Worm (Caenorhabditis elegans): ENCODE measurements around the gene R09A8.9.

R09A8.9 gene

ce11 chrX:12630556-12630955 is 26.8 kb downstream of the R09A8.9 start (continued):
- no peak for TF ChIP-seq ets-5 (GFP tag; IDR thresholded peaks at IDR 0.05)
- peak; percentile 59 for TF ChIP-seq elt-2 (tag; optimal IDR thresholded peaks at IDR 0.05)
- no peak for TF ChIP-seq nhr-76 (tag; optimal IDR thresholded peaks at IDR 0.05)
- TF ChIP-seq dpl-1 (GFP tag; optimal IDR thresholded peaks at IDR 0.05) = no peak
- TF ChIP-seq nhr-19 (GFP tag; conservative IDR thresholded peaks at IDR 0.05) = 0 out of 2 replicates have a peak, but pooled peaks have one; percentile 14
- TF ChIP-seq egl-27 (tag; optimal IDR thresholded peaks at IDR 0.05) = no peak
- TF ChIP-seq ama-1 (optimal IDR thresholded peaks at IDR 0.05) = no peak
- TF ChIP-seq unc-30 (tag; optimal IDR thresholded peaks at IDR 0.05) = no peak
- TF ChIP-seq nhr-20 (tag; optimal IDR thresholded peaks at IDR 0.05) = peak; percentile 44
- no peak for TF ChIP-seq pag-3 (tag; optimal IDR thresholded peaks at IDR 0.05; ENCODE audit: borderline replicate concordance, insufficient read depth)
- TF ChIP-seq ceh-90 (tag; optimal IDR thresholded peaks at IDR 0.05) = no peak
- no peak for TF ChIP-seq efl-1 (optimal IDR thresholded peaks at IDR 0.05)
- TF ChIP-seq efl-1 (GFP tag; optimal IDR thresholded peaks at IDR 0.05 in 1 of 2) = no peak
- no peak for TF ChIP-seq sptf-1 (tag; optimal IDR thresholded peaks at IDR 0.05)
- no peak for TF ChIP-seq nhr-77 (tag; optimal IDR thresholded peaks at IDR 0.05)
- peak; percentile 9 for TF ChIP-seq mep-1 (tag; optimal IDR thresholded peaks at IDR 0.05)
- no peak for TF ChIP-seq aly-2 (tag; optimal IDR thresholded peaks at IDR 0.05)
- no peak for TF ChIP-seq zip-4 (GFP tag; optimal IDR thresholded peaks at IDR 0.05)
- TF ChIP-seq nhr-237 (tag; optimal IDR thresholded peaks at IDR 0.05) = no peak
- no peak for TF ChIP-seq mab-9 (GFP tag; IDR thresholded peaks at IDR 0.05)
- TF ChIP-seq Y116A8C.19 (tag; optimal IDR thresholded peaks at IDR 0.05; ENCODE audit: borderline replicate concordance) = no peak
- TF ChIP-seq egl-13 (tag; optimal IDR thresholded peaks at IDR 0.05) = no peak
- TF ChIP-seq ceh-88 (GFP tag; IDR thresholded peaks at IDR 0.05) = no peak
- TF ChIP-seq hpl-2 (GFP tag; optimal IDR thresholded peaks at IDR 0.05) = no peak
- TF ChIP-seq nhr-90 (tag; optimal IDR thresholded peaks at IDR 0.05; ENCODE audit: poor library complexity) = no peak
- no peak for TF ChIP-seq C16A3.4 (tag; optimal IDR thresholded peaks at IDR 0.05)
- TF ChIP-seq nhr-71 (tag; optimal IDR thresholded peaks at IDR 0.05) = peak; percentile 34
- no peak for TF ChIP-seq isw-1 (GFP tag; IDR thresholded peaks at IDR 0.05)
- no peak for TF ChIP-seq efl-3 (GFP tag; optimal IDR thresholded peaks at IDR 0.05)

- TF ChIP-seq lin-14 (GFP tag; optimal IDR thresholded peaks at IDR 0.05) (peak; percentile 49), zag-1 (tag; optimal IDR thresholded peaks at IDR 0.05) (peak; percentile 10), snu-23 (GFP tag; optimal IDR thresholded peaks at IDR 0.05) (no peak), fkh-10 (GFP tag; optimal IDR thresholded peaks at IDR 0.05) (peak; percentile 44), ztf-4 (tag; optimal IDR thresholded peaks at IDR 0.05) (no peak)
Observed at ce11 chrX:12631446-12631845, 27.7 kb downstream of the R09A8.9 start.

ce11 chrX:12632657-12633056 is 28.9 kb downstream of the R09A8.9 start:
- TF ChIP-seq nhr-237 (tag; optimal IDR thresholded peaks at IDR 0.05) (no peak), nhr-19 (GFP tag; conservative IDR thresholded peaks at IDR 0.05) (no peak), unc-86 (tag; optimal IDR thresholded peaks at IDR 0.05) (peak; percentile 12), ztf-11 (tag; optimal IDR thresholded peaks at IDR 0.05) (no peak), lin-13 (GFP tag; optimal IDR thresholded peaks at IDR 0.05) (no peak), fkh-10 (GFP tag; optimal IDR thresholded peaks at IDR 0.05) (peak; percentile 88), unc-62 (GFP tag; optimal IDR thresholded peaks at IDR 0.05) (no peak), egl-27 (tag; optimal IDR thresholded peaks at IDR 0.05) (no peak), fkh-4 (tag; optimal IDR thresholded peaks at IDR 0.05; ENCODE audit: borderline replicate concordance) (no peak), efl-1 (optimal IDR thresholded peaks at IDR 0.05) (no peak), efl-1 (GFP tag; optimal IDR thresholded peaks at IDR 0.05 in 1 of 2) (peak in 1 of 2 experiments; percentile 30), vab-15 (tag; optimal IDR thresholded peaks at IDR 0.05) (no peak), sptf-1 (tag; optimal IDR thresholded peaks at IDR 0.05) (no peak), Y116A8C.19 (tag; optimal IDR thresholded peaks at IDR 0.05; ENCODE audit: borderline replicate concordance) (no peak), C34B4.2 (tag; optimal IDR thresholded peaks at IDR 0.05) (no peak), ceh-8 (GFP tag; optimal IDR thresholded peaks at IDR 0.05) (no peak), ztf-4 (tag; optimal IDR thresholded peaks at IDR 0.05) (no peak), aly-2 (tag; optimal IDR thresholded peaks at IDR 0.05) (no peak), unc-30 (tag; optimal IDR thresholded peaks at IDR 0.05) (no peak), rnt-1 (tag; optimal IDR thresholded peaks at IDR 0.05) (no peak), unc-98 (GFP tag; IDR thresholded peaks at IDR 0.05) (no peak), lir-3 (tag; optimal IDR thresholded peaks at IDR 0.05; ENCODE audit: poor library complexity) (no peak), nhr-71 (tag; optimal IDR thresholded peaks at IDR 0.05) (no peak), skn-1 (tag; optimal IDR thresholded peaks at IDR 0.05) (no peak), mep-1 (tag; optimal IDR thresholded peaks at IDR 0.05) (no peak), lin-14 (GFP tag; optimal IDR thresholded peaks at IDR 0.05) (peak; percentile 48), hlh-17 (GFP tag; optimal IDR thresholded peaks at IDR 0.05; ENCODE audit: borderline replicate concordance) (no peak), nhr-76 (tag; optimal IDR thresholded peaks at IDR 0.05) (no peak), xbp-1 (tag; optimal IDR thresholded peaks at IDR 0.05) (no peak)

Data from whole organism, L1 larva.